Worm (Caenorhabditis elegans) whole organism, early embryonic: ENCODE results near the gene Y45F3A.8.
A peak's percentile ranks its signal among the peaks of the same experiment; 100 is the strongest.

Source experiments
- B0310.2 ChIP-seq: sonication (generic microtip); optimal IDR thresholded peaks from 2 replicates; lab custom pipeline; 2016; ENCODE audit warnings: mild to moderate bottlenecking, missing genetic modification characterization, missing compliant biosample characterization
- F13C5.2 ChIP-seq: sonication (generic microtip); optimal IDR thresholded peaks from 2 replicates; lab custom pipeline; 2017; ENCODE audit warnings: mild to moderate bottlenecking, missing genetic modification characterization, inconsistent platforms, missing compliant biosample characterization
- aly-1 ChIP-seq: sonication (generic microtip); optimal IDR thresholded peaks from 2 replicates; lab custom pipeline; 2016; ENCODE audit warnings: missing genetic modification characterization, missing compliant biosample characterization
- ama-1 ChIP-seq: fragments of 150-350 bp; optimal IDR thresholded peaks from 2 replicates; lab custom pipeline; 2014
- ceh-13 ChIP-seq: fragments of 200-800 bp; sonication (Bioruptor generic); optimal IDR thresholded peaks from 2 replicates; lab custom pipeline; 2018; ENCODE audit warnings: mild to moderate bottlenecking, missing genetic modification characterization, missing compliant biosample characterization
- ceh-36 ChIP-seq: sonication (generic microtip); optimal IDR thresholded peaks from 2 replicates; lab custom pipeline; 2016; ENCODE audit warnings: missing genetic modification characterization, inconsistent platforms, missing compliant biosample characterization
- ets-7 ChIP-seq: sonication (generic microtip); optimal IDR thresholded peaks from 2 replicates; lab custom pipeline; 2016; ENCODE audit warnings: missing genotype, missing genetic modification characterization, missing compliant biosample characterization
- flt-1 ChIP-seq: fragments of 200-800 bp; sonication (Bioruptor generic); IDR thresholded peaks from 2 replicates; pipeline ENCODE4 v1.3.6; 2022; ENCODE audit warnings: missing genetic modification characterization, missing compliant biosample characterization
- hmbx-1 ChIP-seq: sonication (generic microtip); optimal IDR thresholded peaks from 2 replicates; lab custom pipeline; 2016; ENCODE audit warnings: mild to moderate bottlenecking, missing genetic modification characterization, missing compliant biosample characterization
- hmg-4 ChIP-seq: fragments of 200-800 bp; sonication (Bioruptor generic); optimal IDR thresholded peaks from 2 replicates; lab custom pipeline; 2018; ENCODE audit warnings: mild to moderate bottlenecking, missing genetic modification characterization, missing compliant biosample characterization
- hnd-1 ChIP-seq: sonication (generic microtip); optimal IDR thresholded peaks from 2 replicates; lab custom pipeline; 2016; ENCODE audit warnings: missing genetic modification characterization, missing compliant biosample characterization
- pes-1 ChIP-seq: fragments of 200-800 bp; sonication (Bioruptor generic); IDR thresholded peaks from 2 replicates; pipeline ENCODE4 v1.3.6; 2022; ENCODE audit warnings: missing genetic modification reagents, missing genetic modification characterization, missing compliant biosample characterization
- scrt-1 ChIP-seq: fragments of 200-800 bp; sonication (Bioruptor generic); IDR thresholded peaks from 2 replicates; pipeline ENCODE4 v1.3.6; 2022; ENCODE audit warnings: missing genetic modification characterization, missing compliant biosample characterization
- sea-1 ChIP-seq: fragments of 200-800 bp; sonication (Bioruptor generic); conservative IDR thresholded peaks from 2 replicates; pipeline ENCODE4 v1.3.6; 2022; ENCODE audit warnings: missing genetic modification characterization, missing compliant biosample characterization
- tbx-11 ChIP-seq: fragments of 200-800 bp; sonication (Bioruptor generic); IDR thresholded peaks from 2 replicates; pipeline ENCODE4 v1.3.6; 2022; ENCODE audit warnings: missing genetic modification characterization, missing compliant biosample characterization
- tbx-37 ChIP-seq: fragments of 200-800 bp; sonication (Bioruptor generic); conservative IDR thresholded peaks from 2 replicates; pipeline ENCODE4 v1.3.6; 2022; ENCODE audit warnings: missing genetic modification reagents, missing genetic modification characterization, missing compliant biosample characterization
- tra-4 ChIP-seq: sonication (generic microtip); optimal IDR thresholded peaks from 2 replicates; lab custom pipeline; 2017; ENCODE audit warnings: missing genetic modification characterization, missing compliant biosample characterization

The Y45F3A.8 gene

ce11 chrIII:10592729-10593128 is at the start of gene Y45F3A.8:
Gene Y45F3A.8, minus strand, starts transcription at chrIII:10592829.
- TF ChIP-seq ets-7 (tag; lab: Kevin White, UChicago) (no peak), ama-1 (lab: Kevin White, UChicago) (no peak)

ce11 chrIII:10638339-10639021 is 45.9 kb upstream of the Y45F3A.8 start, which contains the start of gene Y39A1A.27:
Gene Y39A1A.27, plus strand, starts transcription at chrIII:10638971.
- TF ChIP-seq ceh-13 (GFP tag; lab: Kevin White, UChicago) (no peak), flt-1 (no peak), hmbx-1 (tag; lab: Kevin White, UChicago) (no peak), ceh-36 (tag; lab: Kevin White, UChicago) (no peak), aly-1 (no peak), pes-1 (GFP tag; lab: Robert Waterston, UW) (no peak), tbx-37 (GFP tag; lab: Robert Waterston, UW) (no peak), scrt-1 (no peak), tra-4 (tag; lab: Kevin White, UChicago) (no peak), sea-1 (GFP tag; lab: Robert Waterston, UW) (no peak), hmg-4 (no peak), F13C5.2 (no peak), tbx-11 (no peak), hnd-1 (tag; lab: Kevin White, UChicago) (no peak), ets-7 (tag; lab: Kevin White, UChicago) (no peak), ama-1 (lab: Kevin White, UChicago) (no peak), B0310.2 (no peak)

DNA sequence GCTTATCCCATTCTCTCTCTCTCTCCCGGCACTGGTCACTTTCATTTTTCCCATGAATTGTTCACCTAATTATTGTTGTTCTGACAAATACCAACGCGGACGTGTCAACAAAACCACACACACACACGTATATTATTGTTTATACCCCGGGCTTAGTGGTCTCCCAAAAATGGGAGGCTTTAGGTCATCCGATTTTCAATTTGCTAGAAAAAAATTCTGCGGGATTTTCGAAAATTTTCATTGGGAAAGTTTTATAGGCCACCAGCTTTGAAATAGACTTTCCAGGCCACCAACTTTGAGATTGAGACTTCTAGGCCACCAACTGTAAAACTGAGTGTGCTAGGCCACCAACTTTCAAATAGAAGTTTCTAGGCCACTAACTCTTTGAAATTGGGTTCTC is 45.3 kb upstream of the Y45F3A.8 start:
- no peak for TF ChIP-seq scrt-1

DNA sequence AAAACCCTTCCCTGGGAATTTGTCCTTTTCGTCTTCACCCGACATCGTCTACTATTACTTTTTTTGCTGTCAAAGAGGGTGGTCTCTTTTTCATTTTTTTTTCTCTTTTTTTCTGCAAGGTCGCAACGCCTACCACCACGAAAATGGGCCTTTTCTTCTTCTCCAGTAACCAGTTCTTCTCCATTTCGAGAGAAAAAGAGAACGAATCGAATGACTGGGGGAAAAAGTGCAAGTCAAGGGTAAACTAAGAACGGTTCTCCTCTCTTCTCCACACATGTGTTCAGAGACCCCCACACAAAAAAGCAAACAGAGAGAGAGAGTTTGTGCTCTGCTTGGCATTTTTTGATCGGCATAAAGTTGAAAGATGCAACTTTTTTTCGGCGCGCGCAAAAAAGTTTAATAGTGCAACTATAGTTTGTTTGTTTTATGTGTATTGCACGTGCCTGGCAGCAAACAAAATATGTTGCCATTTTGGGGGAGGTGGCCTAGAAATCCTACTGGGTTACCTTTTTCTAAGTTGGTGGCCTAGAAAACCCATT is 43.9 kb upstream of the Y45F3A.8 start:
- TF ChIP-seq ets-7 (tag; lab: Kevin White, UChicago), result no peak
- TF ChIP-seq flt-1, result no peak
- TF ChIP-seq pes-1 (GFP tag; lab: Robert Waterston, UW), result no peak
- no peak for TF ChIP-seq F13C5.2
- no peak for TF ChIP-seq tra-4 (tag; lab: Kevin White, UChicago)
- TF ChIP-seq hmbx-1 (tag; lab: Kevin White, UChicago), result no peak
- no peak for TF ChIP-seq ama-1 (lab: Kevin White, UChicago)
- no peak for TF ChIP-seq hmg-4
- TF ChIP-seq aly-1, result no peak
- no peak for TF ChIP-seq hnd-1 (tag; lab: Kevin White, UChicago)
- no peak for TF ChIP-seq tbx-11
- TF ChIP-seq scrt-1, result no peak
- no peak for TF ChIP-seq ceh-13 (GFP tag; lab: Kevin White, UChicago)
- no peak for TF ChIP-seq ceh-36 (tag; lab: Kevin White, UChicago)
- TF ChIP-seq sea-1 (GFP tag; lab: Robert Waterston, UW), result no peak
- TF ChIP-seq B0310.2, result no peak

- TF ChIP-seq scrt-1 (no peak), hmg-4 (no peak), tra-4 (tag; lab: Kevin White, UChicago) (no peak), tbx-37 (GFP tag; lab: Robert Waterston, UW) (no peak), hnd-1 (tag; lab: Kevin White, UChicago) (no peak), tbx-11 (no peak), F13C5.2 (no peak), hmbx-1 (tag; lab: Kevin White, UChicago) (no peak)
These were observed 41.9 kb upstream of the Y45F3A.8 start for ce11 chrIII:10634576-10634975.

DNA sequence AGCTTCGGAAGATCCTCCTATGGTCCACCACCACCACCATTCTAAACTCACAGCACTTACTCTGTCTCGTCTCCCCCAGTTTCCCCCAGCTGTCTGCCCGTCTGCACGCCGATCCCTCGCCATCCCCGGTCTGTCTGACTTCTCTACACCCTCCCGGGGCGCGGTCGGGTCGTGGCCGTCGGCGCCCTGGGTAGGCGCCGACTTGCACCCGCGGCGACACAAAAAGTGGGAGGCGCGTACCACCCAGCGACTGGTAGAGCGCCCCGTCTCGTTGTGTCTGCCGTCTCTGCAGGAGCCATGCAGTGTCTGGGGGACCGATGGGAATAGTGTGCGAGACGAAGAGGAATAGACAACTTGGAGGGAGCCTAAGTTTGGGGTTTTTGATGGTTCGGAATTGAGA is 41.4 kb upstream of the Y45F3A.8 start:
- TF ChIP-seq tbx-11, result no peak
- no peak for TF ChIP-seq ceh-36 (tag; lab: Kevin White, UChicago)
- 0 out of 2 replicates have a peak, but pooled peaks have one; percentile 8 for TF ChIP-seq flt-1
- TF ChIP-seq B0310.2, result no peak
- no peak for TF ChIP-seq F13C5.2
- no peak for TF ChIP-seq sea-1 (GFP tag; lab: Robert Waterston, UW)
- no peak for TF ChIP-seq tbx-37 (GFP tag; lab: Robert Waterston, UW)
- no peak for TF ChIP-seq ceh-13 (GFP tag; lab: Kevin White, UChicago)
- TF ChIP-seq pes-1 (GFP tag; lab: Robert Waterston, UW), result no peak; the same call in 1 of the 2 replicates
- TF ChIP-seq scrt-1, result no peak
- no peak for TF ChIP-seq ama-1 (lab: Kevin White, UChicago)
- TF ChIP-seq hnd-1 (tag; lab: Kevin White, UChicago), result no peak
- no peak for TF ChIP-seq tra-4 (tag; lab: Kevin White, UChicago)
- TF ChIP-seq ets-7 (tag; lab: Kevin White, UChicago), result no peak
- TF ChIP-seq hmbx-1 (tag; lab: Kevin White, UChicago), result no peak
- no peak for TF ChIP-seq hmg-4
- TF ChIP-seq aly-1, result peak; percentile 47

DNA sequence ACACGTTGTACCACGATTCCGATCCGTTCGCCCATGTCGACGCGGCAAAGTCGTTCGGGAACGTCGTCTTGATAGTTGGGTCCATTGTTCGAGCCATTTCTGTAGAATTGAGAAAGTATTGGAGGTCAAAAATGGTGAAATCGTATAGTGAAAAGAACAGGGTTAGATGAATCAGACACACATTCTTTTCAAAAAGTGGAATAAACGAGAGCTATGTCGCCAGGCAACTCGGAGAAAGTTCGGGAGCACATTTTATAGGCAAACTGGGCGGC is 40.7 kb upstream of the Y45F3A.8 start, which contains the start of gene Y39A1A.9:
Gene Y39A1A.9 (minus strand): TSS at position 99 of the 272 bp plus-strand sequence.
- TF ChIP-seq ets-7 (tag; lab: Kevin White, UChicago) (no peak), ama-1 (lab: Kevin White, UChicago) (no peak), sea-1 (GFP tag; lab: Robert Waterston, UW) (no peak), hmg-4 (no peak), tbx-37 (GFP tag; lab: Robert Waterston, UW) (no peak), ceh-36 (tag; lab: Kevin White, UChicago) (no peak), pes-1 (GFP tag; lab: Robert Waterston, UW) (no peak), tra-4 (tag; lab: Kevin White, UChicago) (no peak), scrt-1 (no peak), B0310.2 (no peak), flt-1 (no peak), tbx-11 (no peak), hnd-1 (tag; lab: Kevin White, UChicago) (no peak), ceh-13 (GFP tag; lab: Kevin White, UChicago) (no peak), aly-1 (no peak), hmbx-1 (tag; lab: Kevin White, UChicago) (no peak), F13C5.2 (no peak)
